Worm (Caenorhabditis elegans) whole organism, L1 larva: ENCODE measurements around the gene mff-1.

Experiments used
- C04F5.9 ChIP-seq: sonication (generic microtip); optimal IDR thresholded peaks from 2 replicates; lab custom pipeline; 2016; ENCODE audit warnings: missing genetic modification characterization, missing compliant biosample characterization
- C16A3.4 ChIP-seq: fragments of 150-350 bp; optimal IDR thresholded peaks from 2 replicates; lab custom pipeline; 2014; ENCODE audit warnings: missing biosample characterization, missing genetic modification characterization
- Y116A8C.19 ChIP-seq: sonication (generic microtip); optimal IDR thresholded peaks from 2 replicates; lab custom pipeline; 2016; ENCODE audit warnings: missing compliant biosample characterization, missing genetic modification characterization, borderline replicate concordance
- aha-1 ChIP-seq: fragments of 150-350 bp; optimal IDR thresholded peaks from 2 replicates; lab custom pipeline; 2014; ENCODE audit warnings: missing biosample characterization, missing genetic modification characterization
- alr-1 ChIP-seq: fragments of 200-800 bp; sonication (Bioruptor generic); optimal IDR thresholded peaks from 2 replicates; lab custom pipeline; 2018; ENCODE audit warnings: borderline replicate concordance, mild to moderate bottlenecking, missing genetic modification characterization, missing compliant biosample characterization
- aly-2 ChIP-seq: fragments of 150-350 bp; optimal IDR thresholded peaks from 2 replicates; lab custom pipeline; 2014; ENCODE audit warnings: missing biosample characterization, missing genetic modification characterization
- ceh-63 ChIP-seq: fragments of 200-800 bp; sonication (Bioruptor generic); optimal IDR thresholded peaks from 2 replicates; lab custom pipeline; 2018; ENCODE audit warnings: mild to moderate bottlenecking, missing genetic modification characterization, missing compliant biosample characterization
- ceh-90 ChIP-seq: sonication (generic microtip); optimal IDR thresholded peaks from 2 replicates; lab custom pipeline; 2016; ENCODE audit warnings: missing genetic modification characterization, missing compliant biosample characterization
- dsc-1 ChIP-seq: sonication (generic microtip); optimal IDR thresholded peaks from 2 replicates; lab custom pipeline; 2016; ENCODE audit warnings: mild to moderate bottlenecking, missing genetic modification characterization, missing compliant biosample characterization
- efl-1 ChIP-seq, 4 experiments: fragments of 150-350 bp; optimal IDR thresholded peaks in 3 of 4; peaks in 1 of 4; 1 replicate in 1 of 4; 2 replicates in 3 of 4; lab custom pipeline; 2014; ENCODE audit warnings: missing biosample characterization in 2 of 4, missing genetic modification characterization in 2 of 4, missing genetic modification reagents in 2 of 4
- efl-3 ChIP-seq: fragments of 200-800 bp; sonication (Bioruptor generic); optimal IDR thresholded peaks from 2 replicates; lab custom pipeline; 2018; ENCODE audit warnings: mild to moderate bottlenecking, missing genetic modification characterization, missing compliant biosample characterization
- egl-13 ChIP-seq: sonication (generic microtip); optimal IDR thresholded peaks from 2 replicates; lab custom pipeline; 2016; ENCODE audit warnings: missing genotype, missing genetic modification reagents, missing genetic modification characterization, missing compliant biosample characterization
- egl-27 ChIP-seq, 2 experiments: fragments of 150-350 bp in 1 of 2; sonication (generic microtip); optimal IDR thresholded peaks; 3 replicates each; lab custom pipeline; 2017 to 2018; ENCODE audit warnings: missing biosample characterization in 2 of 2, missing genetic modification characterization in 2 of 2, missing genetic modification reagents in 2 of 2
- ets-5 ChIP-seq: fragments of 200-800 bp; sonication (Bioruptor generic); IDR thresholded peaks from 2 replicates; pipeline ENCODE4 v1.3.6; 2022; ENCODE audit warnings: missing genetic modification characterization, missing compliant biosample characterization
- fkh-10 ChIP-seq: sonication (generic microtip); optimal IDR thresholded peaks from 2 replicates; lab custom pipeline; 2017; ENCODE audit warnings: missing biosample characterization, missing genetic modification reagents, missing genetic modification characterization
- fkh-4 ChIP-seq: sonication (generic microtip); optimal IDR thresholded peaks from 2 replicates; lab custom pipeline; 2016; ENCODE audit warnings: missing compliant biosample characterization, missing genetic modification characterization, borderline replicate concordance
- fos-1 ChIP-seq: fragments of 150-350 bp; optimal IDR thresholded peaks from 2 replicates; lab custom pipeline; 2014; ENCODE audit warnings: missing biosample characterization, missing genetic modification characterization
- grh-1 ChIP-seq: fragments of 200-800 bp; sonication (Bioruptor generic); IDR thresholded peaks from 2 replicates; pipeline ENCODE4 v1.3.6; 2022; ENCODE audit warnings: missing genetic modification reagents, missing genetic modification characterization, missing compliant biosample characterization
- hlh-17 ChIP-seq: fragments of 200-800 bp; sonication (Bioruptor generic); optimal IDR thresholded peaks from 2 replicates; lab custom pipeline; 2018; ENCODE audit warnings: missing genetic modification characterization, mild to moderate bottlenecking, missing compliant biosample characterization, moderate library complexity, borderline replicate concordance
- hlh-4 ChIP-seq: sonication (generic microtip); optimal IDR thresholded peaks from 2 replicates; lab custom pipeline; 2016; ENCODE audit warnings: mild to moderate bottlenecking, missing genetic modification characterization, missing compliant biosample characterization
- hpl-2 ChIP-seq: fragments of 150-350 bp; optimal IDR thresholded peaks from 2 replicates; lab custom pipeline; 2014; ENCODE audit warnings: missing biosample characterization, missing genetic modification reagents, missing genetic modification characterization
- irx-1 ChIP-seq: sonication (generic microtip); optimal IDR thresholded peaks from 2 replicates; lab custom pipeline; 2016; ENCODE audit warnings: missing genetic modification characterization, missing compliant biosample characterization
- isw-1 ChIP-seq: fragments of 200-800 bp; sonication (Bioruptor generic); IDR thresholded peaks from 2 replicates; pipeline ENCODE4 v1.3.6; 2022; ENCODE audit warnings: missing genetic modification characterization, missing compliant biosample characterization
- jun-1 ChIP-seq: fragments of 150-350 bp; optimal IDR thresholded peaks from 2 replicates; lab custom pipeline; 2014; ENCODE audit warnings: missing biosample characterization, missing genetic modification reagents, missing genetic modification characterization
- lin-13 ChIP-seq: fragments of 150-350 bp; optimal IDR thresholded peaks from 2 replicates; lab custom pipeline; 2014; ENCODE audit warnings: missing biosample characterization, missing genetic modification reagents, missing genetic modification characterization
- lin-15B ChIP-seq: fragments of 150-350 bp; sonication (generic microtip); optimal IDR thresholded peaks from 3 replicates; lab custom pipeline; 2014; ENCODE audit warnings: missing biosample characterization, missing genetic modification characterization
- lin-35 ChIP-seq, 2 experiments: fragments of 150-350 bp; optimal IDR thresholded peaks; 2 replicates each; lab custom pipeline; 2014; ENCODE audit warnings: missing biosample characterization in 2 of 2, missing genetic modification characterization in 2 of 2, missing genetic modification reagents in 2 of 2
- lin-39 ChIP-seq: fragments of 150-350 bp; optimal IDR thresholded peaks from 2 replicates; lab custom pipeline; 2014; ENCODE audit warnings: missing biosample characterization, missing genetic modification reagents, missing genetic modification characterization
- lir-3 ChIP-seq: sonication (generic microtip); optimal IDR thresholded peaks from 2 replicates; lab custom pipeline; 2016; ENCODE audit warnings: mild to moderate bottlenecking, missing genetic modification characterization, moderate library complexity, missing compliant biosample characterization; ENCODE audit not compliant: poor library complexity
- mdl-1 ChIP-seq, 2 experiments: fragments of 150-350 bp; optimal IDR thresholded peaks; 2 replicates each; lab custom pipeline; 2014 to 2017; ENCODE audit warnings: missing biosample characterization in 2 of 2, missing genetic modification characterization in 2 of 2, inconsistent platforms in 1 of 2
- mep-1 ChIP-seq: fragments of 150-350 bp; optimal IDR thresholded peaks from 2 replicates; lab custom pipeline; 2014; ENCODE audit warnings: missing biosample characterization, missing genetic modification characterization
- nhr-11 ChIP-seq: fragments of 150-350 bp; optimal IDR thresholded peaks from 2 replicates; lab custom pipeline; 2014; ENCODE audit warnings: missing biosample characterization, missing genetic modification characterization
- nhr-71 ChIP-seq: sonication (generic microtip); optimal IDR thresholded peaks from 2 replicates; lab custom pipeline; 2016; ENCODE audit warnings: mild to moderate bottlenecking, missing genetic modification characterization, moderate library complexity, missing compliant biosample characterization
- nhr-77 ChIP-seq: fragments of 150-350 bp; optimal IDR thresholded peaks from 2 replicates; lab custom pipeline; 2014; ENCODE audit warnings: missing biosample characterization, missing genetic modification characterization
- nhr-84 ChIP-seq: sonication (generic microtip); optimal IDR thresholded peaks from 2 replicates; lab custom pipeline; 2017; ENCODE audit warnings: missing biosample characterization, missing genetic modification characterization
- pax-3 ChIP-seq: fragments of 200-800 bp; sonication (Bioruptor generic); optimal IDR thresholded peaks from 2 replicates; lab custom pipeline; 2018; ENCODE audit warnings: mild to moderate bottlenecking, missing genetic modification characterization, moderate library complexity, missing compliant biosample characterization
- rnt-1 ChIP-seq: sonication (generic microtip); optimal IDR thresholded peaks from 2 replicates; lab custom pipeline; 2016; ENCODE audit warnings: mild to moderate bottlenecking, missing genetic modification characterization, moderate library complexity, missing compliant biosample characterization
- skn-1 ChIP-seq: fragments of 150-350 bp; optimal IDR thresholded peaks from 2 replicates; lab custom pipeline; 2014; ENCODE audit warnings: missing biosample characterization, missing genetic modification characterization
- snu-23 ChIP-seq: sonication (generic microtip); optimal IDR thresholded peaks from 2 replicates; lab custom pipeline; 2016; ENCODE audit warnings: missing genetic modification characterization, missing compliant biosample characterization
- sptf-1 ChIP-seq: fragments of 150-350 bp; optimal IDR thresholded peaks from 2 replicates; lab custom pipeline; 2014; ENCODE audit warnings: missing biosample characterization, missing genetic modification characterization
- sup-37 ChIP-seq: fragments of 200-800 bp; sonication (Bioruptor generic); optimal IDR thresholded peaks from 2 replicates; lab custom pipeline; 2018; ENCODE audit warnings: mild to moderate bottlenecking, missing genetic modification characterization, missing compliant biosample characterization
- swsn-7 ChIP-seq: sonication (generic microtip); optimal IDR thresholded peaks from 2 replicates; lab custom pipeline; 2016; ENCODE audit warnings: missing genetic modification characterization, missing compliant biosample characterization
- tlp-1 ChIP-seq: fragments of 150-350 bp; optimal IDR thresholded peaks from 2 replicates; lab custom pipeline; 2014; ENCODE audit warnings: missing biosample characterization, missing genetic modification characterization
- unc-130 ChIP-seq: fragments of 150-350 bp; optimal IDR thresholded peaks from 2 replicates; lab custom pipeline; 2017; ENCODE audit warnings: missing biosample characterization, missing genetic modification characterization, inconsistent platforms
- unc-30 ChIP-seq: sonication (generic microtip); optimal IDR thresholded peaks from 2 replicates; lab custom pipeline; 2017; ENCODE audit warnings: missing biosample characterization, missing genetic modification characterization
- unc-86 ChIP-seq: sonication (generic microtip); optimal IDR thresholded peaks from 2 replicates; lab custom pipeline; 2016; ENCODE audit warnings: missing genetic modification characterization, missing compliant biosample characterization
- unc-98 ChIP-seq: fragments of 200-800 bp; sonication (Bioruptor generic); IDR thresholded peaks from 2 replicates; pipeline ENCODE4 v1.3.6; 2022; ENCODE audit warnings: missing genetic modification characterization, missing compliant biosample characterization
- xbp-1 ChIP-seq: sonication (generic microtip); optimal IDR thresholded peaks from 2 replicates; lab custom pipeline; 2016; ENCODE audit warnings: missing genetic modification characterization, missing compliant biosample characterization
- zag-1 ChIP-seq: fragments of 150-350 bp; optimal IDR thresholded peaks from 2 replicates; lab custom pipeline; 2014; ENCODE audit warnings: missing biosample characterization, missing genetic modification characterization
- zip-4 ChIP-seq: fragments of 200-800 bp; sonication (Bioruptor generic); optimal IDR thresholded peaks from 2 replicates; lab custom pipeline; 2018; ENCODE audit warnings: mild to moderate bottlenecking, missing genetic modification characterization, moderate library complexity, missing compliant biosample characterization

Gene mff-1

DNA sequence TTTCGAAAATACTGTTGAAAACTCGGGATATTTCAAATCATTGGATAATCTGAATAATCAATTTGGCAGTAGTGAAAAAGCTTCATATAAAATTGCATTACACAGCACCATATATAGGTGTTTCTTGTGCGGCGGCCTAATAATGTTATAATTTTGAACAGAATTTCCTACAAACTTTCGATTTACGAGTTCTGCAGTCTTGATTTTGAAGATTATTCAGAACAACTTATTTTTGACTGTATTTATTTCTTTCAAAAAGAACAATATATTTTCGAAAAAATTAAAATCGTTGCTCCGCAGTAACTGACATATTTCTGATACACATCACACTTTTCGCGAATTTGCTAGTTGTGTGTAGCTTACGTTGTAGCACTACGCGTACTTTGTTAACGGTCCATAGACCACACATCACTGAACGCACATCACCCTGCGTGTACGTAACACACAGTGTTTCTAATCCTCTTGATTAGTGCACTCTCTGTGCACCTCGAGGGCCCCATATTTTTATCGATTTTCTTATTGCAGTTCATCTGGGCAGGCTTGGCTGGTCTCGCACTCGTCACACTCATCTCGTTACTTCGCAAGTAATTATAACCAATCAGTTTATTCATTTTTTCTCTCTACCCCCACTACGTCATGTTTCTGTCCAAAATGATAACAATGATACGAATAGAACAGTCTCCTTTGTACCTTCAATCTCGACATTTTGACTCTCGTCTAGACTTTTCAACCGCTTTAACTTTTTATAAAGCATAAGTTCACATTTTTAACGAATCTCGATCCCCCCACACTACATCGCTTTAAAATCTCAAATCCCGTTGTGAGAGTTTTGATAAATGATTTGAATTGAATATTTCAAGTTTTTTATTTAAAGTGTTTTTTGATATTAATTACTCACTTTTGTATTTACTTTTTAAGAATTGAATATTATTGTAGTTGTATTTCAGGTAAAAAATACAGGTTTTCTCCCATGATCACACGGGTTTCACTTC is 3.8 kb upstream of the mff-1 start, which contains the start of the genes F11C1.1 and vwa-8 (continued):
- TF ChIP-seq C04F5.9 (tag; lab: Kevin White, UChicago) (no peak), lin-35 (GFP tag; optimal IDR thresholded peaks at IDR 0.05; lab: Kevin White, UChicago) (peak in 1 of 2 experiments; percentile 33), hlh-4 (tag; lab: Kevin White, UChicago) (no peak), mep-1 (tag; lab: Kevin White, UChicago) (no peak), fkh-10 (GFP tag; lab: Kevin White, UChicago) (no peak), isw-1 (no peak), lin-39 (tag; lab: Kevin White, UChicago) (no peak), nhr-84 (no peak), pax-3 (tag; lab: Kevin White, UChicago) (no peak), hlh-17 (GFP tag; lab: Kevin White, UChicago) (no peak), hpl-2 (GFP tag; lab: Kevin White, UChicago) (no peak), tlp-1 (tag; lab: Kevin White, UChicago) (no peak), skn-1 (tag; lab: Kevin White, UChicago) (no peak), nhr-71 (tag; lab: Kevin White, UChicago) (peak; percentile 89), lin-13 (GFP tag; lab: Kevin White, UChicago) (no peak), egl-13 (tag; lab: Kevin White, UChicago) (no peak), fkh-4 (tag; lab: Kevin White, UChicago) (no peak), rnt-1 (tag; lab: Kevin White, UChicago) (peak; percentile 66), Y116A8C.19 (tag; lab: Kevin White, UChicago) (no peak), lir-3 (tag; lab: Kevin White, UChicago) (no peak), zag-1 (tag; lab: Kevin White, UChicago) (no peak), irx-1 (tag; lab: Kevin White, UChicago) (no peak), C16A3.4 (no peak), alr-1 (tag; lab: Kevin White, UChicago) (no peak), unc-30 (tag; lab: Kevin White, UChicago) (no peak), sptf-1 (tag; lab: Kevin White, UChicago) (no peak), aha-1 (tag; lab: Kevin White, UChicago) (no peak), aly-2 (no peak), snu-23 (GFP tag; lab: Kevin White, UChicago) (peak; percentile 80), unc-130 (tag; lab: Kevin White, UChicago) (no peak), unc-98 (no peak), mdl-1 (tag; optimal IDR thresholded peaks at IDR 0.05; lab: Kevin White, UChicago) (peak in 1 of 2 experiments; percentile 18), ceh-63 (no peak), efl-3 (no peak), nhr-77 (tag; lab: Kevin White, UChicago) (no peak), lin-15B (tag; lab: Kevin White, UChicago) (no peak), jun-1 (tag; lab: Kevin White, UChicago) (no peak), unc-86 (tag; lab: Kevin White, UChicago) (no peak), dsc-1 (peak; percentile 61), xbp-1 (tag; lab: Kevin White, UChicago) (peak; percentile 48)

DNA sequence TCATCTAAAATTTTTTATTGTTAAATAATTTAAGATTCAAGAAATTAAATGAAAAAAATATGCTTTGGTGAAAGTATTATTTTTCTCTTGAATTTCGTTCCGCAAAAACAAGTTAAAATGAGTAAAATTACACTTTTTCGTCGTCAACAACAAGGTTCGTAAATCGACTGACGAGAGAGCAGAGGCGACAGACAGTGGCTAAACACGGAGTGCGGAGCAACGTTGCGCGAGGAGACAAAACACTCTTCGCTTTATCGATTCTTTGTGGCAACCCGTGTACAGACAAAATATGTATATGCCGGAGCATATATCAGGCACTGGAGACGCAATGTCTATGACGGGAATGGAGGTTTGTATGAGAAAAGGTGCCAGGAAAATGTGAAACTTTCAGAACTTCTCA is 2.2 kb upstream of the mff-1 start, which contains the start of gene F11C1.7:
Gene F11C1.7, plus strand, starts transcription at position 140 of the 400 bp plus-strand sequence.
- TF ChIP-seq hlh-17 (GFP tag; lab: Kevin White, UChicago) (no peak), lin-13 (GFP tag; lab: Kevin White, UChicago) (no peak), zip-4 (GFP tag; lab: Kevin White, UChicago) (no peak), aha-1 (tag; lab: Kevin White, UChicago) (no peak), snu-23 (GFP tag; lab: Kevin White, UChicago) (peak; percentile 10), sup-37 (GFP tag; lab: Kevin White, UChicago) (no peak), grh-1 (GFP tag; lab: Robert Waterston, UW) (no peak), fos-1 (tag; lab: Kevin White, UChicago) (no peak), ets-5 (GFP tag; lab: Robert Waterston, UW) (no peak), nhr-11 (tag; lab: Kevin White, UChicago) (no peak), efl-1 (optimal IDR thresholded peaks at IDR 0.05; lab: Kevin White, UChicago) (peak in 1 of 2 experiments; percentile 37), efl-1 (GFP tag; optimal IDR thresholded peaks at IDR 0.05 in 1 of 2; lab: Kevin White, UChicago) (no peak), egl-27 (tag; optimal IDR thresholded peaks at IDR 0.05; lab: Kevin White, UChicago) (no peak), swsn-7 (tag; lab: Kevin White, UChicago) (peak; percentile 3), isw-1 (no peak), unc-130 (tag; lab: Kevin White, UChicago) (no peak), ceh-90 (tag; lab: Kevin White, UChicago) (no peak), nhr-71 (tag; lab: Kevin White, UChicago) (peak; percentile 45)
